Fruit fly (Drosophila melanogaster): ENCODE results near the gene AP-2sigma.

- TF ChIP-seq kay (GFP tag; ENCODE audit: borderline replicate concordance) (no peak), cic (GFP tag; optimal IDR thresholded peaks at IDR 0.05) (peak; percentile 63), CG5204 (GFP tag; optimal IDR thresholded peaks at IDR 0.05) (no peak), CG7101 (tag; optimal IDR thresholded peaks at IDR 0.05) (peak; percentile 51), pad (GFP tag; optimal IDR thresholded peaks at IDR 0.05) (peak; percentile 58), toe (GFP tag; optimal IDR thresholded peaks at IDR 0.05) (no peak), CG1620 (GFP tag; optimal IDR thresholded peaks at IDR 0.05) (peak; percentile 55)
Measured at dm6 chr3R:21269923-21270322, at the start of gene AP-2sigma, which contains the start of gene Idi.

Measured in whole organism, adult.